Worm (Caenorhabditis elegans): Measurements from ENCODE around the gene bus-12.

bus-12 gene

DNA sequence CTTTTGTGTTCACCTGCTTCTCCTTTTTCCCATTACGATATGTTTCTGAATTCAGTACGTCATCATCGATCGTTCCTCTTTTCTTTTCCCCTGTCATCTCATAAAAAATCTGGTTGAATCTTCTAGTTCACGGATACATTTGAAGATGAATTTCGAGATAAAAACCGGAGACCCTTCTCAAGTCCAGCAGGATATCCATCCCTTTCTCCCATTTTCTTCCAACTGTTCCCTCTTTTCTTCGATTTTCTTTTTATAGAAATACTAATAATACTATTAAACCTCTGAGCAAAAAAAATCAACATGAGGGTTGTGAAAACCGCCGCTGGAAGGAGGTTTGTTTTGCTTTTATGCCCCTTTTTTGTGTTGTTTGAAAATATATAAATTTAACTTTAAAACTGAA lies at the start of gene bus-12:
Gene bus-12, plus strand, starts transcription at position 301 of the 400 bp plus-strand sequence.
- TF ChIP-seq skn-1 (tag; optimal IDR thresholded peaks at IDR 0.05) (no peak), tbx-2 (tag; optimal IDR thresholded peaks at IDR 0.05) (no peak), ztf-4 (tag; optimal IDR thresholded peaks at IDR 0.05) (no peak), snpc-4 (tag; optimal IDR thresholded peaks at IDR 0.05) (no peak), pha-4 (tag; optimal IDR thresholded peaks at IDR 0.05) (no peak), nhr-77 (tag; optimal IDR thresholded peaks at IDR 0.05) (no peak)

DNA sequence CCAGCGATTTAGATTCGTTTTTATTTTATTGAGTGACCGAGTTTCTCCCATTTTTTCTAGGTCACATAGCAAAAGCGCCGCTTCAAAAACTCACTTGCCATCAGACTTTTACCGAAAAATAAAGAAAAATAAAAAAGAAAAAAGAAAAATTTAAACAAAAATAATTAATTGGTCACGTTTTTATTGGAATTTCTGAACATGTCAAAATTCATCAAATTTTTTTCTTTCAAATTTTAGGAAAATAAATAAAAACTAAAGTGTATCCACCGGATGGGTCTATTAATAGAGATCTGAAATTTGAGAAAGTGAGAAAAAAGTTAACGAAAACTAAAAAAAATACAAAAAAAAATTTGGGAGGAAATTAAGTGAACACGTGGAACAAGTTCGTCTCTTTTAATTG lies 46.4 kb upstream of the bus-12 start, which contains the start of gene C48D1.9:
Gene C48D1.9, minus strand, starts transcription at position 101 of the 400 bp plus-strand sequence.
- TF ChIP-seq nhr-76 (tag; optimal IDR thresholded peaks at IDR 0.05) (no peak), ZK546.5 (tag; optimal IDR thresholded peaks at IDR 0.05) (no peak), skn-1 (tag; optimal IDR thresholded peaks at IDR 0.05) (no peak)

DNA sequence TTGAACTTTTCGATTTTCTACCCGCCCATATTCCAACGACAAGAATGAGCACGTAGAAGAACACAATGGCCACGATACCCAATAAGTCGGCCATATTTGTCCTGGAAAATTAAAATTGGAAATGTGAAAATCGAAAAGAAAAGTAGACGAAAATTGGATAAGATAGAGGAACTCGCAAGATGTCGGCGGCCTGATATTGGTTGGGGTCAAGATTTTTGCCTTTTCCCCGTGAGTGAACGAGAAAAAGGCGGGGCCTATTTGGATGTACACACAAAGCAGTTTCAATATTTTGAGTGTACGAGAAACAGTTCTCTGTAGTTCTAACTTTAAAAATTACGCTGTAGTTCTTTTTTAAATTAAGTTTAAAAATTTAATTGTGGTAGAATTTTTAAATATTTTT lies 41.5 kb upstream of the bus-12 start, which contains the start of gene cho-1:
Gene cho-1, minus strand, starts transcription at position 101 of the 400 bp plus-strand sequence.
- TF ChIP-seq snpc-4 (tag; optimal IDR thresholded peaks at IDR 0.05) (no peak), lsy-12 (tag; optimal IDR thresholded peaks at IDR 0.05) (no peak), lin-39 (tag; optimal IDR thresholded peaks at IDR 0.05) (no peak), tbx-2 (tag; optimal IDR thresholded peaks at IDR 0.05) (no peak), nhr-23 (tag; optimal IDR thresholded peaks at IDR 0.05) (no peak), fkh-2 (tag; optimal IDR thresholded peaks at IDR 0.05) (no peak), sea-2 (GFP tag; optimal IDR thresholded peaks at IDR 0.05) (no peak), nhr-76 (tag; optimal IDR thresholded peaks at IDR 0.05) (no peak), ceh-82 (tag; optimal IDR thresholded peaks at IDR 0.05) (no peak), ceh-28 (tag; optimal IDR thresholded peaks at IDR 0.05) (no peak), unc-39 (tag; optimal IDR thresholded peaks at IDR 0.05) (no peak), nhr-28 (tag; optimal IDR thresholded peaks at IDR 0.05) (no peak), ZK546.5 (tag; optimal IDR thresholded peaks at IDR 0.05) (no peak), egl-27 (tag; optimal IDR thresholded peaks at IDR 0.05) (no peak), nhr-11 (tag; optimal IDR thresholded peaks at IDR 0.05) (no peak), ama-1 (optimal IDR thresholded peaks at IDR 0.05) (no peak), zag-1 (tag; optimal IDR thresholded peaks at IDR 0.05) (no peak), ztf-4 (tag; optimal IDR thresholded peaks at IDR 0.05) (no peak), lin-15B (tag; optimal IDR thresholded peaks at IDR 0.05) (no peak)

DNA sequence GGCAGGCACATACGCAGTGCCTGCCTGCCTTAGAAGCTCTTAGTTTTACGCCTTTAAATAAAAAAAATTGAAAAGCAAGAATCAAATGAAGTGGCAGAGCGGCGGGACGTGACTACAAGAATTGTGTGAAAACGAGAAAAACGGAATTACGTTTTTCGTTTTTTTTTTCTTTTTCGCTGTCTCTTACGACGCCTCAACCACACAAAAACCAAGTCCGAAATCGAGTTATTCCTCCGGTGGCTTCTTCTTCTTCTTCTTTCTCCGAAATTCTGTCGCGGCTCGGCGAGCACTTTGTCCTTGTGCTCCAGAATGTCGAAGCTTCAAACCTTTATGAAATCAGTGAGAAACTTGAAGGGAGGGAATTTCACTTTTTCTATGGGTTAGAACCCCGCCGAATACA lies 35.4 kb upstream of the bus-12 start:
- TF ChIP-seq fkh-10 (GFP tag; optimal IDR thresholded peaks at IDR 0.05) (peak; percentile 24), daf-12 (tag; optimal IDR thresholded peaks at IDR 0.05) (no peak), nhr-43 (tag; optimal IDR thresholded peaks at IDR 0.05; ENCODE audit: poor library complexity, severe bottlenecking) (no peak)

DNA sequence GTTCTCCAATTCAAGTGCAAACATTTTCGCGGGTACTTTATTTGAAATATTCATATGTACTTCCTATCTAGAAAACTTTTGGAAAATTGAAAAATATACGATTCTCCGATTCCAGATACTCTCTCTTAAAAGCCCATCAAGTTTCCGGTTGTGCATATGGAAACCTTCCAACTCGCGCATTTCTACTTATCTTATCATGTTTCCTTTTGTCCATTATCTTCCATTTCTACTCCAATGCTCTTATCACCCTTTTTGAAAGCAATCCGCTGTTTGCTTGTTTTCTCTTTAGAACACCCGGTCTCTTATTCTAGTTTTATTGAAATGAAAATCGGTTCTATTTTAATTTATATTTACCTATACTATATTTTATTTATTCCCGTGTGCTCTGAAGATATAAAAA lies 34.3 kb upstream of the bus-12 start, which contains the start of gene C48D1.5:
Gene C48D1.5, plus strand, starts transcription at position 301 of the 400 bp plus-strand sequence.
- TF ChIP-seq fos-1 (tag; optimal IDR thresholded peaks at IDR 0.05) = no peak
- peak; percentile 16 for TF ChIP-seq elt-2 (tag; optimal IDR thresholded peaks at IDR 0.05)
- no peak for TF ChIP-seq daf-12 (tag; optimal IDR thresholded peaks at IDR 0.05)
- TF ChIP-seq mdl-1 (tag; optimal IDR thresholded peaks at IDR 0.05) = no peak
- no peak for TF ChIP-seq fkh-2 (tag; optimal IDR thresholded peaks at IDR 0.05)

DNA sequence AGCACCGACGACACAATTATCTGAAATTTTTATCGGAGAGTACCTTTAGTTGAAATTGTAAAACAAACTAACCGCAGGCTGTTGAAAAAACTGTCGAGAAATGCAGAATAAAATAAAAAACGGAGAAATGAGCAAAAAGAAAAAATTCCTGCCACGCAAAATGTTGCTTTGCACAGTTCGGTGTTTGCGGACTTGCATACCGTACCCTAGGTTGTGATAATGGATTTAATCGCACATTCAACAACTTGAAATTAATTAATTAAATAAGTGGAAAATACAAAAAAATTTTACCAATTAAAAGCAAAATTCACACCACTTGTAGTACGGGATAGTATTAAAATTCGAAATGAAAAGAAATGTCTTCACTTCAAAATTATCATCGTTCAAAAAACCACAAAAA lies 24.6 kb upstream of the bus-12 start:
- TF ChIP-seq pha-4 (tag; optimal IDR thresholded peaks at IDR 0.05) (peak; percentile 71), fkh-10 (GFP tag; optimal IDR thresholded peaks at IDR 0.05) (no peak), lsy-12 (tag; optimal IDR thresholded peaks at IDR 0.05) (no peak), lin-15B (tag; optimal IDR thresholded peaks at IDR 0.05) (peak; percentile 60), nfya-1 (tag; optimal IDR thresholded peaks at IDR 0.05; ENCODE audit: insufficient read depth) (peak; percentile 80), nhr-43 (tag; optimal IDR thresholded peaks at IDR 0.05; ENCODE audit: poor library complexity, severe bottlenecking) (no peak), lin-39 (tag; optimal IDR thresholded peaks at IDR 0.05) (peak; percentile 41)

DNA sequence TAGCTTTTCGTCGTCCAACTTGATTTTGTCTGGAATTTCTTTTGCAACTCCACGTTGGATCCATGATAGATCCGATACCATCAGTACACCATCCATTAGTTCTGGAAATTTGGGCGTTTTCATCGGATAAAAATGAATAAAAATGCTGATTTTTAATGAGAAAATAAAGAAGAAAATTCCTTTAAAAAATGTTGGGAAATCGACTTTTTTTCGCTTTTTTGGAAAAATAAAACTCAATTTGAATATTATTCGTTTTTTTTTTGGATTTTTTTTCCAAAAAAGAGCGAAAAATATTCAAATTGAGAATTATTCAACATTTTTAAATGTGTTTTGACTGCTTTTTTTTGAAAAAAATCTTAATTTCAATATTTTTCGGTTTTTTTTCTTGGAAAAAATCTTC lies 19.5 kb upstream of the bus-12 start, which contains the start of gene pwp-1:
Gene pwp-1, minus strand, starts transcription at position 101 of the 400 bp plus-strand sequence.
- TF ChIP-seq skn-1 (tag; optimal IDR thresholded peaks at IDR 0.05) (no peak), hmg-11 (tag; optimal IDR thresholded peaks at IDR 0.05) (no peak), nhr-25 (tag; optimal IDR thresholded peaks at IDR 0.05) (no peak), ama-1 (optimal IDR thresholded peaks at IDR 0.05) (no peak), egl-27 (tag; optimal IDR thresholded peaks at IDR 0.05) (no peak), ztf-11 (tag; optimal IDR thresholded peaks at IDR 0.05) (no peak), fkh-2 (tag; optimal IDR thresholded peaks at IDR 0.05) (no peak)

Data from whole organism, L3 larva.